Worm (Caenorhabditis elegans): Measurements from ENCODE around the gene W03F8.6.
"Not testable (repeated sequence)": the region's sequence is repeated elsewhere in the genome, so short reads cannot be mapped to it uniquely, and the experiment has no call there.

ce11 chrIV:5162941-5163340 is 23.4 kb downstream of the W03F8.6 start, which contains the start of the genes nspd-3 and C24D10.2:
- not testable (repeated sequence) for TF ChIP-seq ztf-11 (tag; optimal IDR thresholded peaks at IDR 0.05); pha-4 (GFP tag; IDR thresholded peaks at IDR 0.05); pha-4 (tag; optimal IDR thresholded peaks at IDR 0.05); ceh-32 (tag; optimal IDR thresholded peaks at IDR 0.05; ENCODE audit: poor library complexity); zag-1 (tag; optimal IDR thresholded peaks at IDR 0.05); nhr-76 (tag; optimal IDR thresholded peaks at IDR 0.05); nhr-11 (tag; optimal IDR thresholded peaks at IDR 0.05); aly-2 (tag; optimal IDR thresholded peaks at IDR 0.05); unc-39 (tag; optimal IDR thresholded peaks at IDR 0.05); ceh-28 (tag; optimal IDR thresholded peaks at IDR 0.05); nhr-237 (tag; optimal IDR thresholded peaks at IDR 0.05); spr-1 (tag; optimal IDR thresholded peaks at IDR 0.05)
